Fruit fly (Drosophila melanogaster): ENCODE results near the gene Dhfr.

DNA sequence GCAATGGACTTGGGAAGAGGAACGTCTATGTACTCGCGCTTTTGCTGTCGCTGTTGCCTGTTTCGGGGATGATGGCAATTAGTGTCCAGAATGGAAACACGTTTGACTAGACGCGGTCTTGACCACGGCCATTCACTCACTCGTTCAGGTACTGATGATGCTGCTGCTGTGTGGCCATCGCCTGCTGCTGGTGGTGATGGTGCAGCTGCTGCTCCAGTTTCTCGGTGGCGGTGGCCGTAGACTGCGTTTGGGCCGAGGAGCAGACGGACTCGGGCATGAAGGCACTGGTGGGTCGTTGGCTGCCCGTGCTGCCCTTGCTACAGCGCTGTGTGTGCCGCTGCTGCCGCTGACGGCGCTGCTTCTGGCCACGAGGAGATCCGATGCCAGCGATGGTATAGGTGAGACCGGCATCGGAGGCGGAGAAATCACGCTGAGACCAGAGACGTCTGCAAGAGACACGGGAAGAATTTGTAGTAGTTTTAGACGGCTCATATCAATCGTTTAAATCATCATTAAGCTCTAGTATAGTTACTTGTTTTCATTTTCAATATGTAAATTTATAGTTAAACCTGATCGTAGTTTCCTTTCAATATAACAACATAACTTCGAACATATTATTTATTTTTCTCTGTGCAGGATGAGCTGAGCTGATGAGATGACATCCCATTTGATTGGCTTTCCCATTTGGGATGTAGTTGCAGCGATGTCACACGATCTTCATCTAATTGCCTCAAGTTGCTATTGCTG is 4.7 kb downstream of the Dhfr start:
- TF ChIP-seq psq (optimal IDR thresholded peaks at IDR 0.05) (no peak), pan (optimal IDR thresholded peaks at IDR 0.05) (no peak), usp (GFP tag; optimal IDR thresholded peaks at IDR 0.05) (no peak), Dll (optimal IDR thresholded peaks at IDR 0.05) (no peak)

All from whole organism.